Fruit fly (Drosophila melanogaster) whole organism, embryonic: ENCODE measurements around the gene CG9667.
A peak's percentile ranks its signal among the peaks of the same experiment; 100 is the strongest.

ENCODE experiments used
- Asciz ChIP-seq: fragments of 200-800 bp; sonication (Bioruptor generic); optimal IDR thresholded peaks from 2 replicates; lab custom pipeline; 2017; ENCODE audit warnings: missing biosample characterization, mild to moderate bottlenecking, missing genetic modification characterization, missing genetic modification reagents
- Atf6 ChIP-seq: fragments of 200-800 bp; sonication (Bioruptor generic); IDR thresholded peaks from 2 replicates; pipeline ENCODE4 v1.3.6; 2022; ENCODE audit warnings: missing biosample characterization, missing genetic modification characterization
- Bgb ChIP-seq: fragments of 200-800 bp; sonication (Bioruptor generic); IDR thresholded peaks from 2 replicates; pipeline ENCODE4 v1.3.6; 2022; ENCODE audit warnings: missing biosample characterization, missing genetic modification characterization; ENCODE audit not compliant: partially characterized antibody
- CG10321 ChIP-seq: fragments of 200-800 bp; sonication (Bioruptor generic); IDR thresholded peaks from 2 replicates; pipeline ENCODE4 v1.3.6; 2022; ENCODE audit warnings: missing biosample characterization, missing genetic modification characterization
- CG11456 ChIP-seq: fragments of 200-800 bp; sonication (Bioruptor generic); IDR thresholded peaks from 3 replicates; pipeline ENCODE4 v1.3.6; 2022; ENCODE audit warnings: missing biosample characterization, missing genetic modification characterization
- CG11723 ChIP-seq: fragments of 200-800 bp; sonication (Bioruptor generic); optimal IDR thresholded peaks from 2 replicates; lab custom pipeline; 2017; ENCODE audit warnings: missing biosample characterization, mild to moderate bottlenecking, missing genetic modification characterization
- CG12071 ChIP-seq: fragments of 200-800 bp; sonication (Bioruptor generic); optimal IDR thresholded peaks from 3 replicates; lab custom pipeline; 2018; ENCODE audit warnings: missing biosample characterization, mild to moderate bottlenecking, missing genetic modification characterization
- CG12219 ChIP-seq: fragments of 200-800 bp; sonication (Bioruptor generic); optimal IDR thresholded peaks from 3 replicates; lab custom pipeline; 2018; ENCODE audit warnings: missing biosample characterization, mild to moderate bottlenecking, missing genetic modification characterization
- CG1233 ChIP-seq: fragments of 200-800 bp; sonication (Bioruptor generic); optimal IDR thresholded peaks from 4 replicates; lab custom pipeline; 2018; ENCODE audit warnings: missing biosample characterization, mild to moderate bottlenecking, missing genetic modification characterization
- CG14667 ChIP-seq: fragments of 200-800 bp; sonication (Bioruptor generic); IDR thresholded peaks from 2 replicates; pipeline ENCODE4 v1.3.6; 2022; ENCODE audit warnings: missing biosample characterization, missing genetic modification characterization
- CG17186 ChIP-seq: fragments of 200-800 bp; sonication (Bioruptor generic); optimal IDR thresholded peaks from 3 replicates; lab custom pipeline; 2017; ENCODE audit warnings: missing biosample characterization, missing genetic modification reagents, missing genetic modification characterization
- CG17359 ChIP-seq: fragments of 200-800 bp; sonication (Bioruptor generic); optimal IDR thresholded peaks from 3 replicates; lab custom pipeline; 2018; ENCODE audit warnings: missing biosample characterization, mild to moderate bottlenecking, missing genetic modification characterization, moderate library complexity
- CG30403 ChIP-seq: fragments of 200-800 bp; sonication (Bioruptor generic); optimal IDR thresholded peaks from 3 replicates; lab custom pipeline; 2016; ENCODE audit warnings: missing biosample characterization, missing genetic modification characterization
- CG6654 ChIP-seq: fragments of 200-800 bp; sonication (Bioruptor generic); optimal IDR thresholded peaks from 2 replicates; lab custom pipeline; 2017; ENCODE audit warnings: missing biosample characterization, mild to moderate bottlenecking, missing genetic modification characterization
- CG6854 ChIP-seq: fragments of 200-800 bp; sonication (Bioruptor generic); optimal IDR thresholded peaks from 3 replicates; lab custom pipeline; 2017; ENCODE audit warnings: missing biosample characterization, mild to moderate bottlenecking, missing genetic modification characterization
- CG7271 ChIP-seq: fragments of 200-800 bp; sonication (Bioruptor generic); optimal IDR thresholded peaks from 2 replicates; lab custom pipeline; 2018; ENCODE audit warnings: missing biosample characterization, mild to moderate bottlenecking, missing genetic modification characterization, moderate library complexity
- Camta ChIP-seq: fragments of 200-800 bp; sonication (Bioruptor generic); optimal IDR thresholded peaks from 2 replicates; lab custom pipeline; 2016; ENCODE audit warnings: missing biosample characterization, missing genetic modification characterization
- Dad ChIP-seq: fragments of 200-800 bp; sonication (Bioruptor generic); optimal IDR thresholded peaks from 3 replicates; lab custom pipeline; 2016; ENCODE audit warnings: missing biosample characterization, missing genetic modification characterization
- Dfd ChIP-seq, 2 experiments: fragments of >200 bp; optimal IDR thresholded peaks; 2 replicates each; lab custom pipeline; 2017; ENCODE audit warnings: missing biosample characterization in 2 of 2, missing genetic modification characterization in 2 of 2
- Dip3 ChIP-seq: fragments of 200-800 bp; sonication (Bioruptor generic); optimal IDR thresholded peaks from 3 replicates; lab custom pipeline; 2016; ENCODE audit warnings: missing biosample characterization, missing genetic modification characterization
- Doc3 ChIP-seq: fragments of 200-800 bp; sonication (Bioruptor generic); IDR thresholded peaks from 3 replicates; pipeline ENCODE4 v1.3.6; 2022; ENCODE audit warnings: missing biosample characterization, missing genetic modification characterization; ENCODE audit not compliant: partially characterized antibody
- Ets65A ChIP-seq: fragments of 200-800 bp; sonication (Bioruptor generic); peaks from one replicate; lab custom pipeline; 2016; ENCODE audit warnings: missing biosample characterization, missing genetic modification characterization
- GATAe ChIP-seq: fragments of 200-800 bp; sonication (Bioruptor generic); conservative IDR thresholded peaks from 2 replicates; pipeline ENCODE4 v1.3.6; 2022; ENCODE audit warnings: missing biosample characterization, missing genetic modification characterization
- Gsc ChIP-seq: fragments of 200-800 bp; sonication (Bioruptor generic); IDR thresholded peaks from 2 replicates; pipeline ENCODE4 v1.3.6; 2022; ENCODE audit warnings: missing biosample characterization, missing genetic modification characterization
- Hey ChIP-seq: fragments of 200-800 bp; sonication (Bioruptor generic); optimal IDR thresholded peaks from 3 replicates; lab custom pipeline; 2018; ENCODE audit warnings: missing biosample characterization, mild to moderate bottlenecking, missing genetic modification characterization
- Lim3 ChIP-seq: fragments of 200-800 bp; sonication (Bioruptor generic); IDR thresholded peaks from 2 replicates; pipeline ENCODE4 v1.3.6; 2022; ENCODE audit warnings: missing biosample characterization, missing genetic modification characterization
- Mrtf ChIP-seq: fragments of 200-800 bp; sonication (Bioruptor generic); IDR thresholded peaks from 3 replicates; pipeline ENCODE4 v1.3.6; 2022; ENCODE audit warnings: missing biosample characterization, missing genetic modification characterization
- Nf-YA ChIP-seq: fragments of 200-800 bp; sonication (Bioruptor generic); IDR thresholded peaks from 2 replicates; pipeline ENCODE4 v1.3.6; 2022; ENCODE audit warnings: missing biosample characterization, missing genetic modification characterization
- PHDP ChIP-seq: fragments of 200-800 bp; sonication (Bioruptor generic); optimal IDR thresholded peaks from 3 replicates; lab custom pipeline; 2018; ENCODE audit warnings: missing biosample characterization, mild to moderate bottlenecking, missing genetic modification characterization, moderate library complexity
- Ravus ChIP-seq: fragments of 200-800 bp; sonication (Bioruptor generic); IDR thresholded peaks from 2 replicates; pipeline ENCODE4 v1.3.6; 2022; ENCODE audit warnings: missing biosample characterization, missing genetic modification characterization
- Sox100B ChIP-seq: fragments of 200-800 bp; sonication (Bioruptor generic); optimal IDR thresholded peaks from 3 replicates; lab custom pipeline; 2018; ENCODE audit warnings: missing biosample characterization, mild to moderate bottlenecking, missing genetic modification characterization
- Sry-δ ChIP-seq: fragments of 200-800 bp; sonication (Bioruptor generic); optimal IDR thresholded peaks from 2 replicates; lab custom pipeline; 2016; ENCODE audit warnings: missing biosample characterization, missing genetic modification characterization
- caup ChIP-seq: fragments of 200-800 bp; sonication (Bioruptor generic); optimal IDR thresholded peaks from 3 replicates; lab custom pipeline; 2017; ENCODE audit warnings: missing biosample characterization, mild to moderate bottlenecking, missing genetic modification characterization, moderate library complexity; ENCODE audit not compliant: severe bottlenecking
- croc ChIP-seq: fragments of 200-800 bp; sonication (Bioruptor generic); conservative IDR thresholded peaks from 3 replicates; pipeline ENCODE4 v1.3.6; 2022; ENCODE audit warnings: missing biosample characterization, missing genetic modification characterization
- cwo ChIP-seq: fragments of 200-800 bp; sonication (Bioruptor generic); optimal IDR thresholded peaks from 3 replicates; lab custom pipeline; 2017; ENCODE audit warnings: missing biosample characterization, missing genetic modification characterization, mild to moderate bottlenecking, moderate library complexity, missing genetic modification reagents
- emc ChIP-seq: fragments of 200-800 bp; sonication (Bioruptor generic); optimal IDR thresholded peaks from 2 replicates; lab custom pipeline; 2016; ENCODE audit warnings: missing biosample characterization, missing genetic modification characterization
- ems ChIP-seq: fragments of 200-800 bp; sonication (Bioruptor generic); optimal IDR thresholded peaks from 3 replicates; lab custom pipeline; 2016; ENCODE audit warnings: missing biosample characterization, missing genetic modification characterization
- exex ChIP-seq: fragments of 200-800 bp; sonication (Bioruptor generic); optimal IDR thresholded peaks from 4 replicates; lab custom pipeline; 2018; ENCODE audit warnings: missing biosample characterization, mild to moderate bottlenecking, missing genetic modification characterization, moderate library complexity
- ftz-f1 ChIP-seq: fragments of 200-800 bp; sonication (Bioruptor generic); optimal IDR thresholded peaks from 2 replicates; lab custom pipeline; 2016; ENCODE audit warnings: missing biosample characterization, missing genetic modification characterization
- h ChIP-seq: fragments of >200 bp; optimal IDR thresholded peaks from 2 replicates; lab custom pipeline; 2017
- hth ChIP-seq: fragments of >200 bp; optimal IDR thresholded peaks from 2 replicates; lab custom pipeline; 2017; ENCODE audit warnings: inconsistent platforms
- ind ChIP-seq: fragments of 200-800 bp; sonication (Bioruptor generic); optimal IDR thresholded peaks from 3 replicates; lab custom pipeline; 2016; ENCODE audit warnings: missing biosample characterization, missing genetic modification characterization
- jing ChIP-seq: fragments of 200-800 bp; sonication (Bioruptor generic); optimal IDR thresholded peaks from 2 replicates; lab custom pipeline; 2018; ENCODE audit warnings: missing biosample characterization, mild to moderate bottlenecking, missing genetic modification characterization
- kni ChIP-seq: fragments of 200-800 bp; sonication (Bioruptor generic); optimal IDR thresholded peaks from 3 replicates; lab custom pipeline; 2017; ENCODE audit warnings: mild to moderate bottlenecking, missing biosample characterization, missing genetic modification reagents, missing genetic modification characterization
- lmd ChIP-seq: fragments of 200-800 bp; sonication (Bioruptor generic); IDR thresholded peaks from 2 replicates; pipeline ENCODE4 v1.3.6; 2022; ENCODE audit warnings: missing biosample characterization, missing genetic modification characterization
- nmo ChIP-seq: fragments of 200-800 bp; sonication (Bioruptor generic); optimal IDR thresholded peaks from 2 replicates; lab custom pipeline; 2018; ENCODE audit warnings: missing biosample characterization, mild to moderate bottlenecking, missing genetic modification characterization, moderate library complexity
- so ChIP-seq: fragments of 200-800 bp; sonication (Bioruptor generic); IDR thresholded peaks from 3 replicates; pipeline ENCODE4 v1.3.6; 2022; ENCODE audit warnings: missing biosample characterization, missing genetic modification characterization
- tgo ChIP-seq: fragments of 200-800 bp; sonication (Bioruptor generic); IDR thresholded peaks from 3 replicates; pipeline ENCODE4 v1.3.6; 2022; ENCODE audit warnings: missing biosample characterization, missing genetic modification characterization
- trh ChIP-seq: fragments of 200-800 bp; sonication (Bioruptor generic); optimal IDR thresholded peaks from 2 replicates; lab custom pipeline; 2016; ENCODE audit warnings: missing biosample characterization, missing genetic modification characterization
- vnd ChIP-seq: fragments of 200-800 bp; sonication (Bioruptor generic); IDR thresholded peaks from 3 replicates; pipeline ENCODE4 v1.3.6; 2022; ENCODE audit warnings: missing biosample characterization, missing genetic modification characterization; ENCODE audit not compliant: partially characterized antibody

The CG9667 gene

dm6 chr3R:8113833-8114673 lies 12.1 kb downstream of the CG9667 start (continued):
- TF ChIP-seq CG12219 (peak; percentile 60), Dfd (GFP tag; optimal IDR thresholded peaks at IDR 0.05; lab: Kevin White, UChicago) (no peak), CG10321 (GFP tag; lab: Robert Waterston, UW) (peak; percentile 53), ind (GFP tag; lab: Kevin White, UChicago) (peak; percentile 76), hth (no peak), vnd (no peak), CG6654 (GFP tag; lab: Kevin White, UChicago) (peak; percentile 48), Hey (no peak), nmo (GFP tag; lab: Kevin White, UChicago) (peak; percentile 67), Atf6 (peak; percentile 80), CG7271 (peak; percentile 77), Mrtf (peak; percentile 70), Dip3 (peak; percentile 70), Doc3 (no peak), CG11456 (peak; percentile 81), Camta (GFP tag; lab: Kevin White, UChicago) (peak; percentile 76), jing (GFP tag; lab: Kevin White, UChicago) (peak; percentile 42), CG14667 (GFP tag; lab: Robert Waterston, UW) (peak; percentile 71), GATAe (GFP tag; lab: Robert Waterston, UW) (no peak), so (peak; percentile 78; the same call in 2 of the 3 replicates), tgo (GFP tag; lab: Robert Waterston, UW) (peak; percentile 75), Lim3 (GFP tag; lab: Robert Waterston, UW) (no peak), Sry-δ (GFP tag; lab: Kevin White, UChicago) (peak; percentile 50), caup (GFP tag; lab: Kevin White, UChicago) (peak; percentile 76), kni (GFP tag; lab: Kevin White, UChicago) (peak; percentile 80), CG30403 (GFP tag; lab: Kevin White, UChicago) (peak; percentile 84), ems (GFP tag; lab: Kevin White, UChicago) (peak; percentile 86), Ets65A (peak; percentile 94), ftz-f1 (GFP tag; lab: Kevin White, UChicago) (peak; percentile 66), CG6854 (peak; percentile 80), Nf-YA (GFP tag; lab: Robert Waterston, UW) (peak; percentile 69; the same call in 1 of the 2 replicates), Gsc (no peak), CG12071 (peak; percentile 55), trh (GFP tag; lab: Kevin White, UChicago) (no peak), emc (GFP tag; lab: Kevin White, UChicago) (peak; percentile 32), croc (peak; percentile 63), PHDP (tag; lab: Kevin White, UChicago) (peak; percentile 85), Dad (GFP tag; lab: Kevin White, UChicago) (peak; percentile 84), Ravus (GFP tag; lab: Robert Waterston, UW) (peak; percentile 35; the same call in 1 of the 2 replicates), cwo (GFP tag; lab: Kevin White, UChicago) (peak; percentile 87), CG1233 (GFP tag; lab: Kevin White, UChicago) (peak; percentile 86), CG11723 (GFP tag; lab: Kevin White, UChicago) (peak; percentile 56), lmd (GFP tag; lab: Robert Waterston, UW) (peak; percentile 76), Asciz (GFP tag; lab: Kevin White, UChicago) (peak; percentile 87), exex (tag; lab: Kevin White, UChicago) (peak; percentile 41), Sox100B (GFP tag; lab: Kevin White, UChicago) (peak; percentile 77), Bgb (GFP tag; lab: Robert Waterston, UW) (no peak), CG17186 (GFP tag; lab: Kevin White, UChicago) (no peak), CG17359 (tag; lab: Kevin White, UChicago) (peak; percentile 89), h (no peak)
